Worm (Caenorhabditis elegans): ENCODE measurements around the gene snpc-1.2.

snpc-1.2 gene

DNA sequence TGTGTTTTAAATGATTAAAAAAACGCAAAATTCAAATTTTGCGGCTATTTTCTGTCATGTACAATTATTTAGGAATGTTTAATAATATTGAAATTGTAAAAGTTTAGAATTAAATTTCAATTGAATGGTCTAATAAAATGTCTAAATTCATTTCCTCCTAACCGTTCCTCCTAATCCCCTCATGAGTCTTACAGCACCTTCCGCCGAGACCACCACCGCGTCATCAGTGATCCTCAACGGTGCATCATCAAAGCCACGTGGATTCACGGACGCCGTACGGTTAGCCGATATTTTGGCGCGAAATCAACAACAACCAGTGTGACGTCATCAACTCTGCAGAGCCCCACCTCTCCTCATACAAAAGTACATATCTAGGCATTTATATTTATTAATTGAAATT lies 50.9 kb downstream of the snpc-1.2 start:
- TF ChIP-seq nhr-11 (tag; optimal IDR thresholded peaks at IDR 0.05): no peak
- TF ChIP-seq ceh-63 (GFP tag; optimal IDR thresholded peaks at IDR 0.05): no peak
- TF ChIP-seq C34B4.2 (tag; optimal IDR thresholded peaks at IDR 0.05): no peak
- TF ChIP-seq vab-15 (tag; optimal IDR thresholded peaks at IDR 0.05): no peak
- TF ChIP-seq ztf-11 (tag; optimal IDR thresholded peaks at IDR 0.05): no peak
- no peak for TF ChIP-seq lir-3 (tag; optimal IDR thresholded peaks at IDR 0.05; ENCODE audit: poor library complexity)

All from whole organism, L1 larva.